Fruit fly (Drosophila melanogaster) whole organism, embryonic: ENCODE measurements around the gene CG15283.

ENCODE experiments used
- Abd-B ChIP-seq: fragments of 200-800 bp; sonication (Bioruptor generic); optimal IDR thresholded peaks from 2 replicates; lab custom pipeline; 2018; ENCODE audit warnings: missing biosample characterization, mild to moderate bottlenecking, missing genetic modification characterization, moderate library complexity
- Aef1 ChIP-seq: fragments of 200-800 bp; sonication (Bioruptor generic); IDR thresholded peaks from 3 replicates; pipeline ENCODE4 v1.3.6; 2022; ENCODE audit warnings: missing biosample characterization, missing genetic modification characterization
- Atf3 ChIP-seq: fragments of 200-800 bp; sonication (Bioruptor generic); optimal IDR thresholded peaks from 3 replicates; lab custom pipeline; 2016; ENCODE audit warnings: missing biosample characterization, missing genetic modification characterization
- Atf6 ChIP-seq: fragments of 200-800 bp; sonication (Bioruptor generic); IDR thresholded peaks from 2 replicates; pipeline ENCODE4 v1.3.6; 2022; ENCODE audit warnings: missing biosample characterization, missing genetic modification characterization
- C15 ChIP-seq: fragments of 200-800 bp; sonication (Bioruptor generic); IDR thresholded peaks from 3 replicates; pipeline ENCODE4 v1.3.6; 2022; ENCODE audit warnings: missing biosample characterization, missing genetic modification characterization
- CG10366 ChIP-seq: fragments of 200-800 bp; sonication (Bioruptor generic); IDR thresholded peaks from 2 replicates; pipeline ENCODE4 v1.3.6; 2022; ENCODE audit warnings: missing biosample characterization, missing genetic modification characterization
- CG10543 ChIP-seq: fragments of 200-800 bp; sonication (Bioruptor generic); optimal IDR thresholded peaks from 3 replicates; lab custom pipeline; 2017; ENCODE audit warnings: missing biosample characterization, mild to moderate bottlenecking, missing genetic modification characterization, moderate library complexity
- CG14050 ChIP-seq: fragments of 200-800 bp; sonication (Bioruptor generic); IDR thresholded peaks from 3 replicates; pipeline ENCODE4 v1.3.6; 2022; ENCODE audit warnings: missing biosample characterization, missing genetic modification characterization
- CG1602 ChIP-seq: fragments of 200-800 bp; sonication (Bioruptor generic); optimal IDR thresholded peaks from 3 replicates; lab custom pipeline; 2016; ENCODE audit warnings: missing biosample characterization, missing genetic modification characterization
- CG1603 ChIP-seq: fragments of 200-800 bp; sonication (Bioruptor generic); optimal IDR thresholded peaks from 2 replicates; lab custom pipeline; 2019; ENCODE audit warnings: missing biosample characterization, mild to moderate bottlenecking, missing genetic modification characterization, moderate library complexity
- CG16813 ChIP-seq: fragments of 200-800 bp; sonication (Bioruptor generic); IDR thresholded peaks from 3 replicates; pipeline ENCODE4 v1.3.6; 2022; ENCODE audit warnings: missing biosample characterization, missing genetic modification characterization; ENCODE audit not compliant: partially characterized antibody
- CG18764 ChIP-seq: fragments of 200-800 bp; sonication (Bioruptor generic); optimal IDR thresholded peaks from 3 replicates; lab custom pipeline; 2016; ENCODE audit warnings: missing biosample characterization, missing genetic modification characterization
- CG3163 ChIP-seq: fragments of 200-800 bp; sonication (Bioruptor generic); optimal IDR thresholded peaks from 3 replicates; lab custom pipeline; 2016; ENCODE audit warnings: missing biosample characterization, missing genetic modification characterization
- CG32532 ChIP-seq: fragments of 200-800 bp; sonication (Bioruptor generic); IDR thresholded peaks from 2 replicates; pipeline ENCODE4 v1.3.6; 2022; ENCODE audit warnings: missing biosample characterization, missing genetic modification characterization
- CG32772 ChIP-seq: fragments of 200-800 bp; sonication (Bioruptor generic); IDR thresholded peaks from 2 replicates; pipeline ENCODE4 v1.3.6; 2022; ENCODE audit warnings: missing biosample characterization, missing genetic modification characterization
- CG33557 ChIP-seq: fragments of 200-800 bp; sonication (Bioruptor generic); optimal IDR thresholded peaks from 2 replicates; lab custom pipeline; 2019; ENCODE audit warnings: missing biosample characterization, mild to moderate bottlenecking, missing genetic modification characterization, moderate library complexity
- CG3407 ChIP-seq: fragments of 200-800 bp; sonication (Bioruptor generic); optimal IDR thresholded peaks from 2 replicates; lab custom pipeline; 2018; ENCODE audit warnings: missing biosample characterization, mild to moderate bottlenecking, missing genetic modification characterization
- CG34376 ChIP-seq: fragments of 200-800 bp; sonication (Bioruptor generic); optimal IDR thresholded peaks from 2 replicates; lab custom pipeline; 2018; ENCODE audit warnings: missing biosample characterization, mild to moderate bottlenecking, missing genetic modification characterization
- CG3847 ChIP-seq: fragments of 200-800 bp; sonication (Bioruptor generic); IDR thresholded peaks from 2 replicates; pipeline ENCODE4 v1.3.6; 2022; ENCODE audit warnings: missing biosample characterization, missing genetic modification characterization
- CG6175 ChIP-seq: fragments of 200-800 bp; sonication (Bioruptor generic); IDR thresholded peaks from 3 replicates; pipeline ENCODE4 v1.3.6; 2022; ENCODE audit warnings: missing biosample characterization, missing genetic modification characterization
- CG6854 ChIP-seq: fragments of 200-800 bp; sonication (Bioruptor generic); optimal IDR thresholded peaks from 3 replicates; lab custom pipeline; 2017; ENCODE audit warnings: missing biosample characterization, mild to moderate bottlenecking, missing genetic modification characterization
- CG7745 ChIP-seq: fragments of 200-800 bp; sonication (Bioruptor generic); optimal IDR thresholded peaks from 2 replicates; lab custom pipeline; 2018; ENCODE audit warnings: missing biosample characterization, mild to moderate bottlenecking, missing genetic modification characterization, moderate library complexity
- CG7839 ChIP-seq: fragments of 200-800 bp; sonication (Bioruptor generic); optimal IDR thresholded peaks from 3 replicates; lab custom pipeline; 2018; ENCODE audit warnings: missing biosample characterization, mild to moderate bottlenecking, missing genetic modification characterization, moderate library complexity
- CG8290 ChIP-seq, 3 experiments: fragments of 200-800 bp; sonication (Bioruptor generic); optimal IDR thresholded peaks; 2 replicates each; lab custom pipeline; 2016 to 2019; ENCODE audit warnings: missing biosample characterization in 3 of 3, missing genetic modification characterization in 3 of 3, mild to moderate bottlenecking in 2 of 3, moderate library complexity in 1 of 3
- CG9876 ChIP-seq: fragments of 200-800 bp; sonication (Bioruptor generic); optimal IDR thresholded peaks from 2 replicates; lab custom pipeline; 2016; ENCODE audit warnings: missing biosample characterization, missing genetic modification characterization
- Camta ChIP-seq: fragments of 200-800 bp; sonication (Bioruptor generic); optimal IDR thresholded peaks from 2 replicates; lab custom pipeline; 2016; ENCODE audit warnings: missing biosample characterization, missing genetic modification characterization
- Deaf1 ChIP-seq: fragments of 200-800 bp; optimal IDR thresholded peaks from 3 replicates; lab custom pipeline; 2019; ENCODE audit warnings: missing biosample characterization, mild to moderate bottlenecking, missing genetic modification characterization, moderate library complexity
- Dip3 ChIP-seq: fragments of 200-800 bp; sonication (Bioruptor generic); optimal IDR thresholded peaks from 3 replicates; lab custom pipeline; 2016; ENCODE audit warnings: missing biosample characterization, missing genetic modification characterization
- Gsc ChIP-seq: fragments of 200-800 bp; sonication (Bioruptor generic); IDR thresholded peaks from 2 replicates; pipeline ENCODE4 v1.3.6; 2022; ENCODE audit warnings: missing biosample characterization, missing genetic modification characterization
- HLH54F ChIP-seq: fragments of 200-800 bp; sonication (Bioruptor generic); optimal IDR thresholded peaks from 3 replicates; lab custom pipeline; 2016; ENCODE audit warnings: missing biosample characterization, missing genetic modification characterization
- Hand ChIP-seq: fragments of 200-800 bp; sonication (Bioruptor generic); optimal IDR thresholded peaks from 2 replicates; lab custom pipeline; 2017; ENCODE audit warnings: mild to moderate bottlenecking, missing biosample characterization, missing genetic modification reagents, missing genetic modification characterization
- NK7.1 ChIP-seq: fragments of 200-800 bp; sonication (Bioruptor generic); optimal IDR thresholded peaks from 3 replicates; lab custom pipeline; 2016; ENCODE audit warnings: missing biosample characterization, missing genetic modification characterization
- Poxn ChIP-seq: fragments of 200-800 bp; sonication (Bioruptor generic); IDR thresholded peaks from 2 replicates; pipeline ENCODE4 v1.3.6; 2022; ENCODE audit warnings: missing biosample characterization, missing genetic modification characterization
- TFAM ChIP-seq: fragments of 200-800 bp; sonication (Bioruptor generic); optimal IDR thresholded peaks from 2 replicates; lab custom pipeline; 2017; ENCODE audit warnings: missing biosample characterization, missing genetic modification characterization, inconsistent platforms
- ab ChIP-seq: fragments of 200-800 bp; sonication (Bioruptor generic); optimal IDR thresholded peaks from 2 replicates; lab custom pipeline; 2016; ENCODE audit warnings: missing biosample characterization, missing genetic modification characterization
- ase ChIP-seq: fragments of 200-800 bp; sonication (Bioruptor generic); IDR thresholded peaks from 3 replicates; pipeline ENCODE4 v1.3.6; 2022; ENCODE audit warnings: missing biosample characterization, missing genetic modification characterization
- az2 ChIP-seq: fragments of 200-800 bp; sonication (Bioruptor generic); optimal IDR thresholded peaks from 3 replicates; lab custom pipeline; 2016; ENCODE audit warnings: missing biosample characterization, missing genetic modification characterization
- bowl ChIP-seq: fragments of 200-800 bp; sonication (Bioruptor generic); IDR thresholded peaks from 2 replicates; pipeline ENCODE4 v1.3.6; 2022; ENCODE audit warnings: missing biosample characterization, missing genetic modification characterization
- crc ChIP-seq: fragments of 200-800 bp; sonication (Bioruptor generic); optimal IDR thresholded peaks from 2 replicates; lab custom pipeline; 2016; ENCODE audit warnings: missing biosample characterization, missing genetic modification characterization
- dm ChIP-seq: fragments of 200-800 bp; sonication (Bioruptor generic); optimal IDR thresholded peaks from 3 replicates; lab custom pipeline; 2016; ENCODE audit warnings: missing biosample characterization, missing genetic modification characterization
- emc ChIP-seq: fragments of 200-800 bp; sonication (Bioruptor generic); optimal IDR thresholded peaks from 2 replicates; lab custom pipeline; 2016; ENCODE audit warnings: missing biosample characterization, missing genetic modification characterization
- exex ChIP-seq: fragments of 200-800 bp; sonication (Bioruptor generic); optimal IDR thresholded peaks from 4 replicates; lab custom pipeline; 2018; ENCODE audit warnings: missing biosample characterization, mild to moderate bottlenecking, missing genetic modification characterization, moderate library complexity
- gem ChIP-seq: fragments of 200-800 bp; sonication (Bioruptor generic); optimal IDR thresholded peaks from 2 replicates; lab custom pipeline; 2019; ENCODE audit warnings: missing biosample characterization, mild to moderate bottlenecking, missing genetic modification characterization, moderate library complexity
- luna ChIP-seq: fragments of 200-800 bp; sonication (Bioruptor generic); optimal IDR thresholded peaks from 2 replicates; lab custom pipeline; 2016; ENCODE audit warnings: missing biosample characterization, missing genetic modification characterization
- maf-S ChIP-seq: fragments of 200-800 bp; sonication (Bioruptor generic); optimal IDR thresholded peaks from 2 replicates; lab custom pipeline; 2016; ENCODE audit warnings: missing biosample characterization, missing genetic modification characterization
- nau ChIP-seq: fragments of 200-800 bp; sonication (Bioruptor generic); optimal IDR thresholded peaks from 3 replicates; lab custom pipeline; 2017; ENCODE audit warnings: missing biosample characterization, mild to moderate bottlenecking, missing genetic modification characterization, missing genetic modification reagents
- nom ChIP-seq: fragments of 200-800 bp; sonication (Bioruptor generic); optimal IDR thresholded peaks from 2 replicates; lab custom pipeline; 2017; ENCODE audit warnings: missing biosample characterization, missing genetic modification characterization, mild to moderate bottlenecking, moderate library complexity, missing genetic modification reagents
- so ChIP-seq: fragments of 200-800 bp; sonication (Bioruptor generic); IDR thresholded peaks from 3 replicates; pipeline ENCODE4 v1.3.6; 2022; ENCODE audit warnings: missing biosample characterization, missing genetic modification characterization
- tna ChIP-seq: fragments of 200-800 bp; sonication (Bioruptor generic); IDR thresholded peaks from 2 replicates; pipeline ENCODE4 v1.3.6; 2022; ENCODE audit warnings: missing biosample characterization, missing genetic modification characterization; ENCODE audit not compliant: partially characterized antibody
- trh ChIP-seq: fragments of 200-800 bp; sonication (Bioruptor generic); optimal IDR thresholded peaks from 2 replicates; lab custom pipeline; 2016; ENCODE audit warnings: missing biosample characterization, missing genetic modification characterization
- wek ChIP-seq: fragments of 200-800 bp; sonication (Bioruptor generic); optimal IDR thresholded peaks from 3 replicates; lab custom pipeline; 2018; ENCODE audit warnings: missing biosample characterization, mild to moderate bottlenecking, missing genetic modification characterization, moderate library complexity

Gene CG15283

dm6 chr2L:14404744-14405449 is 45.8 kb downstream of the CG15283 start (continued):
- no peak for TF ChIP-seq CG16813 (GFP tag; lab: Robert Waterston, UW)
- TF ChIP-seq ase = no peak
- no peak for TF ChIP-seq TFAM
- TF ChIP-seq gem (tag; lab: Kevin White, UChicago) = no peak
- TF ChIP-seq CG3847 (GFP tag; lab: Robert Waterston, UW) = no peak
- TF ChIP-seq CG3163 (GFP tag; lab: Kevin White, UChicago) = no peak
- TF ChIP-seq Gsc (GFP tag; lab: Robert Waterston, UW) = no peak
- no peak; the same call in 2 of the 3 replicates for TF ChIP-seq CG6175
- no peak for TF ChIP-seq az2 (GFP tag; lab: Kevin White, UChicago)
- no peak for TF ChIP-seq Atf6
- no peak for TF ChIP-seq trh (GFP tag; lab: Kevin White, UChicago)
- no peak for TF ChIP-seq nom (GFP tag; lab: Kevin White, UChicago)
- TF ChIP-seq Hand (GFP tag; lab: Kevin White, UChicago) = no peak
- TF ChIP-seq Poxn = no peak
- TF ChIP-seq ab (GFP tag; lab: Kevin White, UChicago) = no peak
- no peak for TF ChIP-seq NK7.1
- TF ChIP-seq luna (GFP tag; lab: Kevin White, UChicago) = no peak
- TF ChIP-seq C15 = no peak
- TF ChIP-seq CG18764 (GFP tag; lab: Kevin White, UChicago) = no peak
- no peak for TF ChIP-seq CG9876 (GFP tag; lab: Kevin White, UChicago)
- no peak for TF ChIP-seq Atf3 (GFP tag; lab: Kevin White, UChicago)
- no peak for TF ChIP-seq Abd-B (GFP tag; lab: Kevin White, UChicago)
- no peak for TF ChIP-seq Dip3 (GFP tag; lab: Kevin White, UChicago)
- no peak for TF ChIP-seq tna (GFP tag; lab: Robert Waterston, UW)
- no peak for TF ChIP-seq nau (GFP tag; lab: Kevin White, UChicago)
- no peak for TF ChIP-seq emc
- TF ChIP-seq Aef1 (GFP tag; lab: Robert Waterston, UW) = no peak
- no peak for TF ChIP-seq CG14050
- TF ChIP-seq Deaf1 (tag; lab: Kevin White, UChicago) = no peak
- no peak for TF ChIP-seq CG32772 (GFP tag; lab: Robert Waterston, UW)
- TF ChIP-seq CG1602 = no peak
- TF ChIP-seq CG32532 (GFP tag; lab: Robert Waterston, UW) = peak; percentile 8; the same call in 1 of the 2 replicates
- TF ChIP-seq CG8290 (GFP tag; optimal IDR thresholded peaks at IDR 0.05; lab: Kevin White, UChicago) = no peak
- peak in 1 of 2 experiments; percentile 32 for TF ChIP-seq CG8290 (tag; optimal IDR thresholded peaks at IDR 0.05; lab: Kevin White, UChicago)
- no peak for TF ChIP-seq wek (GFP tag; lab: Kevin White, UChicago)
- no peak for TF ChIP-seq CG7745 (tag; lab: Kevin White, UChicago)
- peak; percentile 14 for TF ChIP-seq CG1603
- TF ChIP-seq CG33557 (GFP tag; lab: Kevin White, UChicago) = no peak
- TF ChIP-seq bowl = no peak
- no peak for TF ChIP-seq dm (GFP tag; lab: Kevin White, UChicago)
- TF ChIP-seq maf-S = no peak
- no peak for TF ChIP-seq CG10366 (GFP tag; lab: Robert Waterston, UW)
- TF ChIP-seq CG6854 = no peak
- no peak for TF ChIP-seq CG10543 (GFP tag; lab: Kevin White, UChicago)
- TF ChIP-seq CG7839 (tag; lab: Kevin White, UChicago) = peak; percentile 6
- TF ChIP-seq so (GFP tag; lab: Robert Waterston, UW) = no peak
- peak; percentile 66 for TF ChIP-seq CG34376 (GFP tag; lab: Kevin White, UChicago)
- no peak for TF ChIP-seq CG3407 (GFP tag; lab: Kevin White, UChicago)
- no peak for TF ChIP-seq crc (GFP tag; lab: Kevin White, UChicago)
- no peak for TF ChIP-seq Camta (GFP tag; lab: Kevin White, UChicago)
- peak; percentile 88 for TF ChIP-seq exex (tag; lab: Kevin White, UChicago)
- TF ChIP-seq HLH54F (GFP tag; lab: Kevin White, UChicago) = no peak
